Fruit fly (Drosophila melanogaster): ENCODE results near the gene CG31145.
A peak's percentile ranks its signal among the peaks of the same experiment; 100 is the strongest.

Gene CG31145

DNA sequence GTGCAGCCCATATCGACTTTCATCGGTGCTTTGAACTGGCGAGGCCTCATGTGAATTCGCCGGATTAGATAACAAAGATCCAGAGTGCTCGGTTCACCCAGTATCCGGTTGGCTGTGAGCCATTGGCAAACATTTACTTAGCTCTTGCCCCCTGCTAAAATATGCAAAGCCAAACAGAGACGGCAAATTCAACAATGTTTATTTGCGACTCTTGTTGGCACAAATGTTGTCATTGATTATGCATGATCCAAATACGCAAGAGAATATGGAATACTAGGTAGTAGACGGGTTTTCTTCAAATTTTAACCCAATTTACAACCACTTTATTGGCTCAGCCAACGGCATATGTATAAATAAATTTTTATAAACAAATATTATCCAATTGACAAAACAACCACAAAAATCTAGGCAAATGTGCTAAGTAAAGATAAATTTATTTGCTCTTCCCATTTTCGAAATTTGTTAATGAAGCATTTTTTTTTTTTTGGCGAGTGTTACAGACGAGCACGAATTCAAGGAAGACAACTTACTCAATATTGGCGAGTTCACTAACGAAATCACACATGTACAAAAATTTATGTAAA, 16.8 kb downstream of the CG31145 start (continued):
- no peak for TF ChIP-seq vnd (GFP tag; IDR thresholded peaks at IDR 0.05; ENCODE audit: partially characterized antibody)
- no peak for TF ChIP-seq CG8388 (GFP tag; optimal IDR thresholded peaks at IDR 0.05)
- no peak for TF ChIP-seq abd-A (tag; optimal IDR thresholded peaks at IDR 0.05)
- no peak for TF ChIP-seq tgo (GFP tag; IDR thresholded peaks at IDR 0.05)
- no peak for TF ChIP-seq CG7372 (GFP tag; IDR thresholded peaks at IDR 0.05)
- peak; percentile 41 for TF ChIP-seq CG10654 (GFP tag; optimal IDR thresholded peaks at IDR 0.05)
- TF ChIP-seq peb (GFP tag; IDR thresholded peaks at IDR 0.05) = no peak
- TF ChIP-seq ftz-f1 (GFP tag; optimal IDR thresholded peaks at IDR 0.05) = no peak
- peak; percentile 83 for TF ChIP-seq schlank (tag; optimal IDR thresholded peaks at IDR 0.05)
- TF ChIP-seq stc (GFP tag; IDR thresholded peaks at IDR 0.05) = peak; percentile 50; the same call in 1 of the 2 replicates
- no peak for TF ChIP-seq Lim3 (GFP tag; IDR thresholded peaks at IDR 0.05)
- TF ChIP-seq vfl (GFP tag; optimal IDR thresholded peaks at IDR 0.05) = no peak
- peak; percentile 78; the same call in 2 of the 3 replicates for TF ChIP-seq dysf (GFP tag; IDR thresholded peaks at IDR 0.05)
- peak; percentile 54 for TF ChIP-seq Bdp1 (GFP tag; optimal IDR thresholded peaks at IDR 0.05)
- no peak for TF ChIP-seq CG3407 (GFP tag; optimal IDR thresholded peaks at IDR 0.05)
- TF ChIP-seq CG17328 (GFP tag; IDR thresholded peaks at IDR 0.05) = no peak
- TF ChIP-seq Hand (GFP tag; optimal IDR thresholded peaks at IDR 0.05) = peak; percentile 43
- TF ChIP-seq chm (GFP tag; IDR thresholded peaks at IDR 0.05) = no peak
- TF ChIP-seq H2.0 (GFP tag; IDR thresholded peaks at IDR 0.05) = 0 out of 2 replicates have a peak, but pooled peaks have one; percentile 5
- peak; percentile 73 for TF ChIP-seq gsb (GFP tag; IDR thresholded peaks at IDR 0.05)
- peak; percentile 48 for TF ChIP-seq CG11504 (tag; optimal IDR thresholded peaks at IDR 0.05)
- no peak for TF ChIP-seq CG2199 (GFP tag; IDR thresholded peaks at IDR 0.05)
- peak; percentile 37; the same call in 1 of the 2 replicates for TF ChIP-seq CG17612 (GFP tag; IDR thresholded peaks at IDR 0.05)
- peak; percentile 9 for TF ChIP-seq Xbp1 (GFP tag; optimal IDR thresholded peaks at IDR 0.05)
- peak; percentile 59 for TF ChIP-seq crc (GFP tag; optimal IDR thresholded peaks at IDR 0.05)
- no peak for TF ChIP-seq corto (GFP tag; optimal IDR thresholded peaks at IDR 0.05)
- TF ChIP-seq seq (GFP tag; IDR thresholded peaks at IDR 0.05) = peak; percentile 84
- no peak for TF ChIP-seq Sry-β (GFP tag; optimal IDR thresholded peaks at IDR 0.05)
- TF ChIP-seq Awh (GFP tag; IDR thresholded peaks at IDR 0.05) = 0 out of 2 replicates have a peak, but pooled peaks have one; percentile 21
- TF ChIP-seq caup (GFP tag; optimal IDR thresholded peaks at IDR 0.05; ENCODE audit: severe bottlenecking) = peak; percentile 93
- no peak for TF ChIP-seq Elba2 (GFP tag; optimal IDR thresholded peaks at IDR 0.05)
- no peak for TF ChIP-seq bbx (GFP tag; IDR thresholded peaks at IDR 0.05; ENCODE audit: partially characterized antibody)
- no peak for TF ChIP-seq CG6272 (GFP tag; IDR thresholded peaks at IDR 0.05)
- TF ChIP-seq gt (GFP tag; IDR thresholded peaks at IDR 0.05) = no peak
- TF ChIP-seq CG4360 (GFP tag; IDR thresholded peaks at IDR 0.05) = no peak
- peak; percentile 15 to 56 for TF ChIP-seq Hr51 (GFP tag; optimal IDR thresholded peaks at IDR 0.05)
- TF ChIP-seq E2f2 (GFP tag; IDR thresholded peaks at IDR 0.05) = peak; percentile 39
- TF ChIP-seq CG6175 (GFP tag; IDR thresholded peaks at IDR 0.05) = peak; percentile 67; the same call in 2 of the 3 replicates
- peak; percentile 27 for TF ChIP-seq unpg (GFP tag; optimal IDR thresholded peaks at IDR 0.05)
- TF ChIP-seq CG7963 (GFP tag; IDR thresholded peaks at IDR 0.05; ENCODE audit: partially characterized antibody) = no peak
- no peak for TF ChIP-seq Neu2 (GFP tag; optimal IDR thresholded peaks at IDR 0.05; ENCODE audit: borderline replicate concordance)
- TF ChIP-seq cad (GFP tag; optimal IDR thresholded peaks at IDR 0.05) = no peak
- peak; percentile 12 for TF ChIP-seq CG12219 (GFP tag; optimal IDR thresholded peaks at IDR 0.05)
- TF ChIP-seq jing (GFP tag; optimal IDR thresholded peaks at IDR 0.05) = no peak
- no peak for TF ChIP-seq Lpt (GFP tag; optimal IDR thresholded peaks at IDR 0.05)
- TF ChIP-seq tap (tag; optimal IDR thresholded peaks at IDR 0.05) = no peak
- peak; percentile 2 for TF ChIP-seq pzg (GFP tag; optimal IDR thresholded peaks at IDR 0.05)
- no peak for TF ChIP-seq usp (GFP tag; optimal IDR thresholded peaks at IDR 0.05)
- TF ChIP-seq dm (GFP tag; optimal IDR thresholded peaks at IDR 0.05) = no peak
- 0 out of 2 replicates have a peak, but pooled peaks have one; percentile 10 for TF ChIP-seq Oaz (GFP tag; IDR thresholded peaks at IDR 0.05)
- TF ChIP-seq CG7271 (tag; optimal IDR thresholded peaks at IDR 0.05) = no peak

Data from whole organism, embryonic.